Worm (Caenorhabditis elegans) whole organism, L1 larva: ENCODE data around the gene Y54G2A.72.

Experiments
- C16A3.4 ChIP-seq: fragments of 150-350 bp; optimal IDR thresholded peaks from 2 replicates; lab custom pipeline; 2014; ENCODE audit warnings: missing biosample characterization, missing genetic modification characterization
- C34B4.2 ChIP-seq: sonication (generic microtip); optimal IDR thresholded peaks from 2 replicates; lab custom pipeline; 2017; ENCODE audit warnings: mild to moderate bottlenecking, missing genetic modification characterization, missing compliant biosample characterization
- Y116A8C.19 ChIP-seq: sonication (generic microtip); optimal IDR thresholded peaks from 2 replicates; lab custom pipeline; 2016; ENCODE audit warnings: missing compliant biosample characterization, missing genetic modification characterization, borderline replicate concordance
- aha-1 ChIP-seq: fragments of 150-350 bp; optimal IDR thresholded peaks from 2 replicates; lab custom pipeline; 2014; ENCODE audit warnings: missing biosample characterization, missing genetic modification characterization
- ceh-63 ChIP-seq: fragments of 200-800 bp; sonication (Bioruptor generic); optimal IDR thresholded peaks from 2 replicates; lab custom pipeline; 2018; ENCODE audit warnings: mild to moderate bottlenecking, missing genetic modification characterization, missing compliant biosample characterization
- ceh-90 ChIP-seq: sonication (generic microtip); optimal IDR thresholded peaks from 2 replicates; lab custom pipeline; 2016; ENCODE audit warnings: missing genetic modification characterization, missing compliant biosample characterization
- ces-1 ChIP-seq: fragments of 150-350 bp; optimal IDR thresholded peaks from 2 replicates; lab custom pipeline; 2014; ENCODE audit warnings: missing biosample characterization, missing genetic modification reagents, missing genetic modification characterization
- dpl-1 ChIP-seq, 3 experiments: fragments of 150-350 bp in 2 of 3; sonication (generic microtip) in 1 of 3; optimal IDR thresholded peaks; 2 replicates each; lab custom pipeline; 2014 to 2017; ENCODE audit warnings: missing biosample characterization in 3 of 3, missing genetic modification characterization in 3 of 3, missing genetic modification reagents in 3 of 3
- dsc-1 ChIP-seq: sonication (generic microtip); optimal IDR thresholded peaks from 2 replicates; lab custom pipeline; 2016; ENCODE audit warnings: mild to moderate bottlenecking, missing genetic modification characterization, missing compliant biosample characterization
- efl-1 ChIP-seq, 4 experiments: fragments of 150-350 bp; optimal IDR thresholded peaks in 3 of 4; peaks in 1 of 4; 1 replicate in 1 of 4; 2 replicates in 3 of 4; lab custom pipeline; 2014; ENCODE audit warnings: missing biosample characterization in 2 of 4, missing genetic modification characterization in 2 of 4, missing genetic modification reagents in 2 of 4
- elt-2 ChIP-seq: sonication (generic microtip); optimal IDR thresholded peaks from 2 replicates; lab custom pipeline; 2016; ENCODE audit warnings: missing genetic modification characterization, mild to moderate bottlenecking, inconsistent platforms, missing compliant biosample characterization, missing genetic modification reagents
- elt-3 ChIP-seq, 6 experiments: fragments of 150-350 bp in 1 of 6; sonication (generic microtip); optimal IDR thresholded peaks; 2 replicates each; lab custom pipeline; 2017 to 2018; ENCODE audit warnings: missing biosample characterization in 6 of 6, missing genetic modification characterization in 6 of 6, inconsistent platforms in 1 of 6
- ets-5 ChIP-seq: fragments of 200-800 bp; sonication (Bioruptor generic); IDR thresholded peaks from 2 replicates; pipeline ENCODE4 v1.3.6; 2022; ENCODE audit warnings: missing genetic modification characterization, missing compliant biosample characterization
- fkh-10 ChIP-seq: sonication (generic microtip); optimal IDR thresholded peaks from 2 replicates; lab custom pipeline; 2017; ENCODE audit warnings: missing biosample characterization, missing genetic modification reagents, missing genetic modification characterization
- fos-1 ChIP-seq: fragments of 150-350 bp; optimal IDR thresholded peaks from 2 replicates; lab custom pipeline; 2014; ENCODE audit warnings: missing biosample characterization, missing genetic modification characterization
- hlh-4 ChIP-seq: sonication (generic microtip); optimal IDR thresholded peaks from 2 replicates; lab custom pipeline; 2016; ENCODE audit warnings: mild to moderate bottlenecking, missing genetic modification characterization, missing compliant biosample characterization
- hpl-2 ChIP-seq: fragments of 150-350 bp; optimal IDR thresholded peaks from 2 replicates; lab custom pipeline; 2014; ENCODE audit warnings: missing biosample characterization, missing genetic modification reagents, missing genetic modification characterization
- jun-1 ChIP-seq: fragments of 150-350 bp; optimal IDR thresholded peaks from 2 replicates; lab custom pipeline; 2014; ENCODE audit warnings: missing biosample characterization, missing genetic modification reagents, missing genetic modification characterization
- lin-14 ChIP-seq: fragments of 200-800 bp; sonication (Bioruptor generic); optimal IDR thresholded peaks from 2 replicates; lab custom pipeline; 2018; ENCODE audit warnings: mild to moderate bottlenecking, missing genetic modification characterization, moderate library complexity, missing compliant biosample characterization
- lin-15B ChIP-seq: fragments of 150-350 bp; sonication (generic microtip); optimal IDR thresholded peaks from 3 replicates; lab custom pipeline; 2014; ENCODE audit warnings: missing biosample characterization, missing genetic modification characterization
- lsy-2 ChIP-seq, 2 experiments: fragments of 150-350 bp; optimal IDR thresholded peaks; 2 replicates each; lab custom pipeline; 2014; ENCODE audit warnings: missing biosample characterization in 2 of 2, missing genetic modification characterization in 2 of 2
- mab-9 ChIP-seq: fragments of 200-800 bp; sonication (Bioruptor generic); IDR thresholded peaks from 2 replicates; pipeline ENCODE4 v1.3.6; 2022; ENCODE audit warnings: missing genetic modification reagents, missing genetic modification characterization, missing compliant biosample characterization
- mep-1 ChIP-seq: fragments of 150-350 bp; optimal IDR thresholded peaks from 2 replicates; lab custom pipeline; 2014; ENCODE audit warnings: missing biosample characterization, missing genetic modification characterization
- nhr-11 ChIP-seq: fragments of 150-350 bp; optimal IDR thresholded peaks from 2 replicates; lab custom pipeline; 2014; ENCODE audit warnings: missing biosample characterization, missing genetic modification characterization
- nhr-12 ChIP-seq: sonication (generic microtip); optimal IDR thresholded peaks from 2 replicates; lab custom pipeline; 2017; ENCODE audit warnings: missing biosample characterization, missing genetic modification characterization
- nhr-19 ChIP-seq: fragments of 200-800 bp; sonication (Bioruptor generic); conservative IDR thresholded peaks from 2 replicates; pipeline ENCODE4 v1.3.6; 2022; ENCODE audit warnings: missing genetic modification characterization, missing compliant biosample characterization
- nhr-237 ChIP-seq: fragments of 150-350 bp; optimal IDR thresholded peaks from 2 replicates; lab custom pipeline; 2014; ENCODE audit warnings: missing biosample characterization, missing genetic modification characterization
- nhr-28 ChIP-seq: fragments of 150-350 bp; optimal IDR thresholded peaks from 2 replicates; lab custom pipeline; 2014; ENCODE audit warnings: missing biosample characterization, missing genetic modification characterization
- nhr-47 ChIP-seq: sonication (generic microtip); optimal IDR thresholded peaks from 2 replicates; lab custom pipeline; 2016; ENCODE audit warnings: mild to moderate bottlenecking, missing genetic modification characterization, moderate library complexity, missing compliant biosample characterization
- nhr-71 ChIP-seq: sonication (generic microtip); optimal IDR thresholded peaks from 2 replicates; lab custom pipeline; 2016; ENCODE audit warnings: mild to moderate bottlenecking, missing genetic modification characterization, moderate library complexity, missing compliant biosample characterization
- nhr-76 ChIP-seq: sonication (generic microtip); optimal IDR thresholded peaks from 2 replicates; lab custom pipeline; 2017; ENCODE audit warnings: missing biosample characterization, missing genetic modification characterization
- nhr-90 ChIP-seq: sonication (generic microtip); optimal IDR thresholded peaks from 2 replicates; lab custom pipeline; 2016; ENCODE audit warnings: mild to moderate bottlenecking, missing genetic modification characterization, missing compliant biosample characterization; ENCODE audit not compliant: poor library complexity
- pax-3 ChIP-seq: fragments of 200-800 bp; sonication (Bioruptor generic); optimal IDR thresholded peaks from 2 replicates; lab custom pipeline; 2018; ENCODE audit warnings: mild to moderate bottlenecking, missing genetic modification characterization, moderate library complexity, missing compliant biosample characterization
- skn-1 ChIP-seq: fragments of 150-350 bp; optimal IDR thresholded peaks from 2 replicates; lab custom pipeline; 2014; ENCODE audit warnings: missing biosample characterization, missing genetic modification characterization
- snu-23 ChIP-seq: sonication (generic microtip); optimal IDR thresholded peaks from 2 replicates; lab custom pipeline; 2016; ENCODE audit warnings: missing genetic modification characterization, missing compliant biosample characterization
- sox-4 ChIP-seq: sonication (generic microtip); optimal IDR thresholded peaks from 2 replicates; lab custom pipeline; 2016; ENCODE audit warnings: missing genetic modification characterization, missing compliant biosample characterization
- sptf-1 ChIP-seq: fragments of 150-350 bp; optimal IDR thresholded peaks from 2 replicates; lab custom pipeline; 2014; ENCODE audit warnings: missing biosample characterization, missing genetic modification characterization
- swsn-7 ChIP-seq: sonication (generic microtip); optimal IDR thresholded peaks from 2 replicates; lab custom pipeline; 2016; ENCODE audit warnings: missing genetic modification characterization, missing compliant biosample characterization
- tbx-2 ChIP-seq: sonication (generic microtip); optimal IDR thresholded peaks from 2 replicates; lab custom pipeline; 2016; ENCODE audit warnings: missing genetic modification characterization, missing compliant biosample characterization
- tlp-1 ChIP-seq: fragments of 150-350 bp; optimal IDR thresholded peaks from 2 replicates; lab custom pipeline; 2014; ENCODE audit warnings: missing biosample characterization, missing genetic modification characterization
- unc-130 ChIP-seq: fragments of 150-350 bp; optimal IDR thresholded peaks from 2 replicates; lab custom pipeline; 2017; ENCODE audit warnings: missing biosample characterization, missing genetic modification characterization, inconsistent platforms
- unc-30 ChIP-seq: sonication (generic microtip); optimal IDR thresholded peaks from 2 replicates; lab custom pipeline; 2017; ENCODE audit warnings: missing biosample characterization, missing genetic modification characterization
- unc-86 ChIP-seq: sonication (generic microtip); optimal IDR thresholded peaks from 2 replicates; lab custom pipeline; 2016; ENCODE audit warnings: missing genetic modification characterization, missing compliant biosample characterization
- unc-98 ChIP-seq: fragments of 200-800 bp; sonication (Bioruptor generic); IDR thresholded peaks from 2 replicates; pipeline ENCODE4 v1.3.6; 2022; ENCODE audit warnings: missing genetic modification characterization, missing compliant biosample characterization
- vab-15 ChIP-seq: sonication (generic microtip); optimal IDR thresholded peaks from 2 replicates; lab custom pipeline; 2017; ENCODE audit warnings: missing genotype, mild to moderate bottlenecking, missing genetic modification characterization, missing compliant biosample characterization
- xbp-1 ChIP-seq: sonication (generic microtip); optimal IDR thresholded peaks from 2 replicates; lab custom pipeline; 2016; ENCODE audit warnings: missing genetic modification characterization, missing compliant biosample characterization
- zag-1 ChIP-seq: fragments of 150-350 bp; optimal IDR thresholded peaks from 2 replicates; lab custom pipeline; 2014; ENCODE audit warnings: missing biosample characterization, missing genetic modification characterization
- zip-4 ChIP-seq: fragments of 200-800 bp; sonication (Bioruptor generic); optimal IDR thresholded peaks from 2 replicates; lab custom pipeline; 2018; ENCODE audit warnings: mild to moderate bottlenecking, missing genetic modification characterization, moderate library complexity, missing compliant biosample characterization
- ztf-4 ChIP-seq: fragments of 150-350 bp; optimal IDR thresholded peaks from 2 replicates; lab custom pipeline; 2014; ENCODE audit warnings: missing biosample characterization, missing genetic modification characterization

Gene Y54G2A.72

DNA sequence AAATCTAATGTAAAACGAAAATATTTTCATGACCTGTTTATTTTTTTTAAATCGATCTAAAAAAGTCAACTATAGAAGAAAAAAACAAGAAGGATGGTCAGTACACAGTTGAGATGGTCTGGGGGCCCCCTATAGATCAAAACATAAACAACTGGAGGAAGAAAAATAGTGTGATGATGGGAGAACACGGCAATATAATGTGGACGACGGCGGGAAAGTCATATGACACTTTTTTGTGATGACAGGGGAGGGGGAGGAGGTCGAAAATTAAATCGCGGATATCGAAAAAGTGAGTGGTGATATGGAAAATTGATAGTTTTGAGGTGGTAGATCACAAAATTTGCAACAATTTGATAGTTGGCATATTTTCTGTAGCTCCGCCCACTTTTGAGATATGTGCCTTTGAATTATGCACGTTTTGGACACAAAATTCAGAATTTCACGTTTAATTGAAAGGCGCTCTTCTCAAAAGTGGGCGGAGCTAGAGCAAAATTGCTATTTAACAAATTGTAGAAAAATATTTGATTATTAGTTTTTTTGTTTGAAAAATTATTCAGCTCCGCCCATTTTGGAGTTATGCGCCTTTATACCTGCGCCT is 4.5 kb upstream of the Y54G2A.72 start (continued):
- TF ChIP-seq swsn-7 (tag; lab: Kevin White, UChicago) = peak; percentile 19
- peak; percentile 72 for TF ChIP-seq lin-14 (GFP tag; lab: Kevin White, UChicago)
- TF ChIP-seq skn-1 (tag; lab: Kevin White, UChicago) = no peak
- no peak for TF ChIP-seq zag-1
- no peak for TF ChIP-seq nhr-76 (tag; lab: Kevin White, UChicago)
- peak; percentile 56 for TF ChIP-seq snu-23
- TF ChIP-seq hlh-4 (tag; lab: Kevin White, UChicago) = no peak
- peak; percentile 75 for TF ChIP-seq mep-1
- peak in 2 of 6 experiments; percentile 23 to 64 for TF ChIP-seq elt-3 (tag; optimal IDR thresholded peaks at IDR 0.05; lab: Kevin White, UChicago)
- no peak for TF ChIP-seq pax-3 (tag; lab: Kevin White, UChicago)
- no peak for TF ChIP-seq dsc-1 (tag; lab: Kevin White, UChicago)
- no peak for TF ChIP-seq unc-130 (tag; lab: Kevin White, UChicago)
- no peak for TF ChIP-seq nhr-12 (tag; lab: Kevin White, UChicago)
- no peak for TF ChIP-seq jun-1
- TF ChIP-seq mab-9 = no peak
- no peak for TF ChIP-seq tlp-1 (tag; lab: Kevin White, UChicago)
- peak; percentile 30 for TF ChIP-seq nhr-90 (tag; lab: Kevin White, UChicago)
- TF ChIP-seq nhr-47 (tag; lab: Kevin White, UChicago) = peak; percentile 42
- peak in 1 of 2 experiments; percentile 17 for TF ChIP-seq lsy-2 (tag; optimal IDR thresholded peaks at IDR 0.05; lab: Kevin White, UChicago)
- no peak for TF ChIP-seq ces-1 (GFP tag; lab: Kevin White, UChicago)
- no peak for TF ChIP-seq efl-1 (optimal IDR thresholded peaks at IDR 0.05; lab: Kevin White, UChicago)
- TF ChIP-seq efl-1 (GFP tag; optimal IDR thresholded peaks at IDR 0.05 in 1 of 2; lab: Kevin White, UChicago) = peak; percentile 11 to 64
- TF ChIP-seq dpl-1 (GFP tag; optimal IDR thresholded peaks at IDR 0.05; lab: Kevin White, UChicago) = peak in 2 of 3 experiments; percentile 3 to 22
- no peak for TF ChIP-seq nhr-11 (tag; lab: Kevin White, UChicago)
- TF ChIP-seq vab-15 (tag; lab: Kevin White, UChicago) = no peak
- TF ChIP-seq zip-4 (GFP tag; lab: Kevin White, UChicago) = no peak
- TF ChIP-seq nhr-71 (tag; lab: Kevin White, UChicago) = peak; percentile 77
- TF ChIP-seq tbx-2 (tag; lab: Kevin White, UChicago) = peak; percentile 30
- TF ChIP-seq C16A3.4 (tag; lab: Kevin White, UChicago) = peak; percentile 28
- TF ChIP-seq, all 84 proteins: peak for 23

ce11 chrIV:2774500-2774899 is 3.4 kb upstream of the Y54G2A.72 start:
- TF ChIP-seq ceh-63 (GFP tag; lab: Kevin White, UChicago) = no peak
- TF ChIP-seq nhr-12 (tag; lab: Kevin White, UChicago) = no peak
- TF ChIP-seq Y116A8C.19 (tag; lab: Kevin White, UChicago) = no peak
- TF ChIP-seq efl-1 (optimal IDR thresholded peaks at IDR 0.05; lab: Kevin White, UChicago) = peak; percentile 69 to 71
- TF ChIP-seq efl-1 (GFP tag; optimal IDR thresholded peaks at IDR 0.05 in 1 of 2; lab: Kevin White, UChicago) = peak; percentile 62 to 96
- TF ChIP-seq nhr-237 (tag; lab: Kevin White, UChicago) = peak; percentile 70
- peak; percentile 63 for TF ChIP-seq xbp-1
- TF ChIP-seq unc-30 (tag; lab: Kevin White, UChicago) = no peak
- no peak for TF ChIP-seq zip-4 (GFP tag; lab: Kevin White, UChicago)
- no peak for TF ChIP-seq unc-98 (GFP tag; lab: Robert Waterston, UW)
- TF ChIP-seq nhr-71 (tag; lab: Kevin White, UChicago) = peak; percentile 95
- TF ChIP-seq lin-15B (tag; lab: Kevin White, UChicago) = no peak
- peak in 2 of 6 experiments; percentile 55 to 56 for TF ChIP-seq elt-3 (tag; optimal IDR thresholded peaks at IDR 0.05; lab: Kevin White, UChicago)
- peak; percentile 92 for TF ChIP-seq nhr-19
- peak; percentile 51 for TF ChIP-seq pax-3 (tag; lab: Kevin White, UChicago)
- TF ChIP-seq elt-2 (tag; lab: Kevin White, UChicago) = peak; percentile 16
- peak; percentile 86 for TF ChIP-seq nhr-90 (tag; lab: Kevin White, UChicago)
- peak; percentile 70 for TF ChIP-seq ztf-4
- no peak for TF ChIP-seq C34B4.2
- peak; percentile 65 for TF ChIP-seq hpl-2
- no peak for TF ChIP-seq sptf-1 (tag; lab: Kevin White, UChicago)
- no peak for TF ChIP-seq sox-4 (tag; lab: Kevin White, UChicago)
- TF ChIP-seq aha-1 (tag; lab: Kevin White, UChicago) = no peak
- no peak for TF ChIP-seq ets-5
- TF ChIP-seq mab-9 = 0 out of 2 replicates have a peak, but pooled peaks have one; percentile 30
- TF ChIP-seq mep-1 = peak; percentile 94
- no peak for TF ChIP-seq nhr-28 (tag; lab: Kevin White, UChicago)
- no peak for TF ChIP-seq ceh-90 (tag; lab: Kevin White, UChicago)
- TF ChIP-seq fkh-10 = no peak
- TF ChIP-seq ces-1 (GFP tag; lab: Kevin White, UChicago) = no peak
- no peak for TF ChIP-seq hlh-4 (tag; lab: Kevin White, UChicago)
- peak; percentile 79 to 84 for TF ChIP-seq lsy-2 (tag; optimal IDR thresholded peaks at IDR 0.05; lab: Kevin White, UChicago)
- TF ChIP-seq fos-1 (tag; lab: Kevin White, UChicago) = peak; percentile 72
- TF ChIP-seq unc-86 = peak; percentile 45
